Fruit fly (Drosophila melanogaster) whole organism, embryonic: ENCODE results near the gene Myo28B1.

Source experiments
- ATbp ChIP-seq: fragments of 200-800 bp; sonication (Bioruptor generic); optimal IDR thresholded peaks from 2 replicates; lab custom pipeline; 2017; ENCODE audit warnings: missing biosample characterization, mild to moderate bottlenecking, missing genetic modification characterization, missing genetic modification reagents
- B-H1 ChIP-seq: fragments of 200-800 bp; sonication (Bioruptor generic); IDR thresholded peaks from 3 replicates; pipeline ENCODE4 v1.3.6; 2022; ENCODE audit warnings: missing biosample characterization, missing genetic modification characterization
- CG11247 ChIP-seq: fragments of 200-800 bp; sonication (Bioruptor generic); IDR thresholded peaks from 2 replicates; pipeline ENCODE4 v1.3.6; 2022; ENCODE audit warnings: missing biosample characterization, missing genetic modification characterization
- CG11398 ChIP-seq: fragments of 200-800 bp; sonication (Bioruptor generic); optimal IDR thresholded peaks from 2 replicates; lab custom pipeline; 2016; ENCODE audit warnings: missing biosample characterization, missing genetic modification characterization
- CG13287 ChIP-seq: fragments of 200-800 bp; sonication (Bioruptor generic); IDR thresholded peaks from 2 replicates; pipeline ENCODE4 v1.3.6; 2022; ENCODE audit warnings: missing biosample characterization, missing genetic modification characterization; ENCODE audit not compliant: partially characterized antibody
- CG13296 ChIP-seq: fragments of 200-800 bp; sonication (Bioruptor generic); optimal IDR thresholded peaks from 3 replicates; lab custom pipeline; 2018; ENCODE audit warnings: missing biosample characterization, mild to moderate bottlenecking, missing genetic modification characterization
- CG13775 ChIP-seq: fragments of 200-800 bp; sonication (Bioruptor generic); optimal IDR thresholded peaks from 3 replicates; lab custom pipeline; 2017; ENCODE audit warnings: missing biosample characterization, mild to moderate bottlenecking, missing genetic modification characterization
- CG15601 ChIP-seq: fragments of 200-800 bp; sonication (Bioruptor generic); optimal IDR thresholded peaks from 3 replicates; lab custom pipeline; 2019; ENCODE audit warnings: missing biosample characterization, mild to moderate bottlenecking, missing genetic modification characterization, moderate library complexity
- CG1602 ChIP-seq: fragments of 200-800 bp; sonication (Bioruptor generic); optimal IDR thresholded peaks from 3 replicates; lab custom pipeline; 2016; ENCODE audit warnings: missing biosample characterization, missing genetic modification characterization
- CG1647 ChIP-seq: fragments of 200-800 bp; sonication (Bioruptor generic); optimal IDR thresholded peaks from 3 replicates; lab custom pipeline; 2016; ENCODE audit warnings: missing biosample characterization, missing genetic modification characterization
- CG18619 ChIP-seq: fragments of 200-800 bp; sonication (Bioruptor generic); optimal IDR thresholded peaks from 3 replicates; lab custom pipeline; 2017; ENCODE audit warnings: missing biosample characterization, mild to moderate bottlenecking, missing genetic modification characterization
- CG2116 ChIP-seq: fragments of 200-800 bp; sonication (Bioruptor generic); optimal IDR thresholded peaks from 3 replicates; lab custom pipeline; 2018; ENCODE audit warnings: missing biosample characterization, mild to moderate bottlenecking, missing genetic modification characterization
- CG2875 ChIP-seq: fragments of 200-800 bp; sonication (Bioruptor generic); optimal IDR thresholded peaks from 2 replicates; lab custom pipeline; 2017; ENCODE audit warnings: missing biosample characterization, mild to moderate bottlenecking, missing genetic modification characterization, missing genetic modification reagents
- CG42726 ChIP-seq: fragments of 200-800 bp; sonication (Bioruptor generic); IDR thresholded peaks from 2 replicates; pipeline ENCODE4 v1.3.6; 2022; ENCODE audit warnings: missing biosample characterization, missing genetic modification characterization; ENCODE audit not compliant: partially characterized antibody
- CG4360 ChIP-seq: fragments of 200-800 bp; sonication (Bioruptor generic); IDR thresholded peaks from 2 replicates; pipeline ENCODE4 v1.3.6; 2022; ENCODE audit warnings: missing biosample characterization, missing genetic modification characterization
- CG7372 ChIP-seq: fragments of 200-800 bp; sonication (Bioruptor generic); IDR thresholded peaks from 2 replicates; pipeline ENCODE4 v1.3.6; 2022; ENCODE audit warnings: missing biosample characterization, missing genetic modification characterization
- CG9609 ChIP-seq: fragments of 200-800 bp; sonication (Bioruptor generic); optimal IDR thresholded peaks from 3 replicates; lab custom pipeline; 2016; ENCODE audit warnings: missing biosample characterization, missing genetic modification characterization
- CrebB ChIP-seq: fragments of 200-800 bp; sonication (Bioruptor generic); optimal IDR thresholded peaks from 3 replicates; lab custom pipeline; 2018; ENCODE audit warnings: missing biosample characterization, mild to moderate bottlenecking, missing genetic modification characterization
- Fer1 ChIP-seq: fragments of 200-800 bp; sonication (Bioruptor generic); optimal IDR thresholded peaks from 2 replicates; lab custom pipeline; 2017; ENCODE audit warnings: missing biosample characterization, mild to moderate bottlenecking, missing genetic modification characterization
- Fer2 ChIP-seq: fragments of 200-800 bp; sonication (Bioruptor generic); optimal IDR thresholded peaks from 2 replicates; lab custom pipeline; 2018; ENCODE audit warnings: missing biosample characterization, mild to moderate bottlenecking, missing genetic modification characterization, moderate library complexity
- GATAe ChIP-seq: fragments of 200-800 bp; sonication (Bioruptor generic); conservative IDR thresholded peaks from 2 replicates; pipeline ENCODE4 v1.3.6; 2022; ENCODE audit warnings: missing biosample characterization, missing genetic modification characterization
- Hey ChIP-seq: fragments of 200-800 bp; sonication (Bioruptor generic); optimal IDR thresholded peaks from 3 replicates; lab custom pipeline; 2018; ENCODE audit warnings: missing biosample characterization, mild to moderate bottlenecking, missing genetic modification characterization
- Hr39 ChIP-seq: fragments of >200 bp; optimal IDR thresholded peaks from 2 replicates; lab custom pipeline; 2017
- Lhr ChIP-seq: fragments of 200-800 bp; sonication (Bioruptor generic); optimal IDR thresholded peaks from 3 replicates; lab custom pipeline; 2017; ENCODE audit warnings: mild to moderate bottlenecking, missing biosample characterization, missing genetic modification reagents, missing genetic modification characterization
- Lpt ChIP-seq: fragments of >200 bp; optimal IDR thresholded peaks from 2 replicates; lab custom pipeline; 2018; ENCODE audit warnings: missing biosample characterization, missing genetic modification characterization
- MTF-1 ChIP-seq: fragments of 200-800 bp; sonication (Bioruptor generic); optimal IDR thresholded peaks from 2 replicates; lab custom pipeline; 2018; ENCODE audit warnings: missing biosample characterization, mild to moderate bottlenecking, missing genetic modification characterization, borderline replicate concordance
- Myb ChIP-seq: fragments of 200-800 bp; sonication (Bioruptor generic); optimal IDR thresholded peaks from 2 replicates; lab custom pipeline; 2016; ENCODE audit warnings: missing biosample characterization, missing genetic modification characterization
- Opbp ChIP-seq: fragments of 200-800 bp; sonication (Bioruptor generic); IDR thresholded peaks from 3 replicates; pipeline ENCODE4 v1.3.6; 2022; ENCODE audit warnings: missing biosample characterization, missing genetic modification characterization; ENCODE audit not compliant: partially characterized antibody
- Ssrp ChIP-seq: fragments of 200-800 bp; sonication (Bioruptor generic); optimal IDR thresholded peaks from 2 replicates; lab custom pipeline; 2018; ENCODE audit warnings: missing biosample characterization, mild to moderate bottlenecking, missing genetic modification characterization, moderate library complexity
- Stat92E ChIP-seq, 3 experiments: fragments of >200 bp in 2 of 3; fragments of 200-800 bp in 1 of 3; sonication (Bioruptor generic) in 1 of 3; optimal IDR thresholded peaks; 2 replicates each; lab custom pipeline; 2017 to 2019; ENCODE audit warnings: missing biosample characterization in 3 of 3, missing genetic modification characterization in 3 of 3, mild to moderate bottlenecking in 1 of 3, moderate library complexity in 1 of 3
- TFAM ChIP-seq: fragments of 200-800 bp; sonication (Bioruptor generic); optimal IDR thresholded peaks from 2 replicates; lab custom pipeline; 2017; ENCODE audit warnings: missing biosample characterization, missing genetic modification characterization, inconsistent platforms
- Tbp ChIP-seq: fragments of >200 bp; optimal IDR thresholded peaks from 2 replicates; lab custom pipeline; 2018; ENCODE audit warnings: missing biosample characterization, missing genetic modification characterization
- amos ChIP-seq: fragments of 200-800 bp; sonication (Bioruptor generic); IDR thresholded peaks from 2 replicates; pipeline ENCODE4 v1.3.6; 2022; ENCODE audit warnings: missing biosample characterization, missing genetic modification characterization; ENCODE audit not compliant: partially characterized antibody
- ato ChIP-seq: fragments of 200-800 bp; sonication (Bioruptor generic); IDR thresholded peaks from 2 replicates; pipeline ENCODE4 v1.3.6; 2022; ENCODE audit warnings: missing biosample characterization, missing genetic modification characterization; ENCODE audit not compliant: partially characterized antibody
- chinmo ChIP-seq: fragments of 200-800 bp; sonication (Bioruptor generic); IDR thresholded peaks from 4 replicates; pipeline ENCODE4 v1.3.6; 2022; ENCODE audit warnings: missing biosample characterization, missing genetic modification characterization; ENCODE audit not compliant: partially characterized antibody
- cwo ChIP-seq: fragments of 200-800 bp; sonication (Bioruptor generic); optimal IDR thresholded peaks from 3 replicates; lab custom pipeline; 2017; ENCODE audit warnings: missing biosample characterization, missing genetic modification characterization, mild to moderate bottlenecking, moderate library complexity, missing genetic modification reagents
- fd102C ChIP-seq: fragments of 200-800 bp; sonication (Bioruptor generic); optimal IDR thresholded peaks from 2 replicates; lab custom pipeline; 2018; ENCODE audit warnings: missing biosample characterization, mild to moderate bottlenecking, missing genetic modification characterization, moderate library complexity
- gce ChIP-seq: fragments of 200-800 bp; sonication (Bioruptor generic); IDR thresholded peaks from 3 replicates; pipeline ENCODE4 v1.3.6; 2022; ENCODE audit warnings: missing biosample characterization, missing genetic modification characterization
- gcm2 ChIP-seq: fragments of 200-800 bp; sonication (Bioruptor generic); optimal IDR thresholded peaks from 2 replicates; lab custom pipeline; 2016; ENCODE audit warnings: missing biosample characterization, missing genetic modification characterization
- jumu ChIP-seq: fragments of 200-800 bp; sonication (Bioruptor generic); optimal IDR thresholded peaks from 3 replicates; lab custom pipeline; 2016; ENCODE audit warnings: missing biosample characterization, missing genetic modification characterization
- lov ChIP-seq, 2 experiments: fragments of 200-800 bp in 1 of 2; fragments of >200 bp in 1 of 2; sonication (Bioruptor generic) in 1 of 2; IDR thresholded peaks in 1 of 2; optimal IDR thresholded peaks in 1 of 2; 2 replicates in 1 of 2; 3 replicates in 1 of 2; pipeline versions ENCODE4 v1.3.6 to Lab custom; 2017 to 2022; ENCODE audit warnings: missing biosample characterization in 1 of 2, missing genetic modification characterization in 1 of 2
- mirr ChIP-seq: fragments of 200-800 bp; sonication (Bioruptor generic); optimal IDR thresholded peaks from 3 replicates; lab custom pipeline; 2018; ENCODE audit warnings: missing biosample characterization, mild to moderate bottlenecking, missing genetic modification characterization
- nerfin-2 ChIP-seq: fragments of 200-800 bp; sonication (Bioruptor generic); IDR thresholded peaks from 2 replicates; pipeline ENCODE4 v1.3.6; 2022; ENCODE audit warnings: missing biosample characterization, missing genetic modification characterization; ENCODE audit not compliant: partially characterized antibody
- oc ChIP-seq: fragments of 200-800 bp; sonication (Bioruptor generic); optimal IDR thresholded peaks from 2 replicates; lab custom pipeline; 2018; ENCODE audit warnings: missing biosample characterization, mild to moderate bottlenecking, missing genetic modification characterization, moderate library complexity
- odd ChIP-seq: fragments of 200-800 bp; sonication (Bioruptor generic); optimal IDR thresholded peaks from 2 replicates; lab custom pipeline; 2017; ENCODE audit warnings: missing biosample characterization, mild to moderate bottlenecking, missing genetic modification characterization
- pzg ChIP-seq: fragments of 200-800 bp; sonication (Bioruptor generic); optimal IDR thresholded peaks from 3 replicates; lab custom pipeline; 2018; ENCODE audit warnings: missing biosample characterization, mild to moderate bottlenecking, missing genetic modification characterization, moderate library complexity
- run ChIP-seq: fragments of 200-800 bp; sonication (Bioruptor generic); optimal IDR thresholded peaks from 3 replicates; lab custom pipeline; 2018; ENCODE audit warnings: missing biosample characterization, mild to moderate bottlenecking, missing genetic modification characterization
- sd ChIP-seq: fragments of 200-800 bp; sonication (Bioruptor generic); optimal IDR thresholded peaks from 3 replicates; lab custom pipeline; 2018; ENCODE audit warnings: missing biosample characterization, mild to moderate bottlenecking, missing genetic modification characterization, moderate library complexity
- usp ChIP-seq: fragments of >200 bp; optimal IDR thresholded peaks from 2 replicates; lab custom pipeline; 2017; ENCODE audit warnings: missing biosample characterization, missing genetic modification characterization
- vnd ChIP-seq: fragments of 200-800 bp; sonication (Bioruptor generic); IDR thresholded peaks from 3 replicates; pipeline ENCODE4 v1.3.6; 2022; ENCODE audit warnings: missing biosample characterization, missing genetic modification characterization; ENCODE audit not compliant: partially characterized antibody

Myo28B1 gene

dm6 chr2L:7685290-7685689 lies 19.4 kb downstream of the Myo28B1 start (continued):
- no peak for TF ChIP-seq CG42726 (GFP tag; lab: Robert Waterston, UW)
- no peak for TF ChIP-seq Myb (GFP tag; lab: Kevin White, UChicago)
- no peak for TF ChIP-seq CG15601 (tag; lab: Kevin White, UChicago)
- no peak for TF ChIP-seq fd102C (GFP tag; lab: Kevin White, UChicago)
- TF ChIP-seq Ssrp = no peak
- no peak for TF ChIP-seq Opbp (GFP tag; lab: Robert Waterston, UW)
- TF ChIP-seq sd (tag; lab: Kevin White, UChicago) = peak; percentile 97
- no peak for TF ChIP-seq lov (optimal IDR thresholded peaks at IDR 0.05; lab: Kevin White, UChicago)
- no peak for TF ChIP-seq lov (GFP tag; IDR thresholded peaks at IDR 0.05; lab: Robert Waterston, UW)
- TF ChIP-seq CG11398 (GFP tag; lab: Kevin White, UChicago) = no peak
- TF ChIP-seq vnd (GFP tag; lab: Robert Waterston, UW) = 0 out of 3 replicates have a peak, but pooled peaks have one; percentile 32
- TF ChIP-seq CG1647 (GFP tag; lab: Kevin White, UChicago) = no peak
- TF ChIP-seq CG9609 (GFP tag; lab: Kevin White, UChicago) = no peak
- TF ChIP-seq amos (GFP tag; lab: Robert Waterston, UW) = no peak
- TF ChIP-seq Tbp (GFP tag; lab: Kevin White, UChicago) = no peak
- no peak for TF ChIP-seq ATbp (GFP tag; lab: Kevin White, UChicago)
- TF ChIP-seq odd (GFP tag; lab: Kevin White, UChicago) = no peak
- TF ChIP-seq CG4360 = no peak
- TF ChIP-seq TFAM = no peak
- TF ChIP-seq pzg (GFP tag; lab: Kevin White, UChicago) = no peak
- TF ChIP-seq Hey (tag; lab: Kevin White, UChicago) = peak; percentile 36
- TF ChIP-seq CG1602 (GFP tag; lab: Kevin White, UChicago) = no peak
- peak; percentile 79; the same call in 1 of the 4 replicates for TF ChIP-seq chinmo (GFP tag; lab: Robert Waterston, UW)
- no peak for TF ChIP-seq usp (GFP tag; lab: Kevin White, UChicago)
- TF ChIP-seq gcm2 (GFP tag; lab: Kevin White, UChicago) = no peak
- TF ChIP-seq CG11247 = no peak
- TF ChIP-seq GATAe (GFP tag; lab: Robert Waterston, UW) = peak; percentile 57; the same call in 1 of the 2 replicates
- TF ChIP-seq CrebB = no peak
- TF ChIP-seq Hr39 (lab: Kevin White, UChicago) = no peak
- TF ChIP-seq MTF-1 (GFP tag; lab: Kevin White, UChicago) = no peak
- no peak for TF ChIP-seq Lhr
- TF ChIP-seq jumu (GFP tag; lab: Kevin White, UChicago) = no peak
- no peak for TF ChIP-seq gce (GFP tag; lab: Robert Waterston, UW)
- TF ChIP-seq CG7372 (GFP tag; lab: Robert Waterston, UW) = no peak
- TF ChIP-seq CG13775 (GFP tag; lab: Kevin White, UChicago) = no peak
- TF ChIP-seq B-H1 (GFP tag; lab: Robert Waterston, UW) = no peak
- peak; percentile 96 for TF ChIP-seq mirr (GFP tag; lab: Kevin White, UChicago)
- TF ChIP-seq Stat92E (GFP tag; optimal IDR thresholded peaks at IDR 0.05; lab: Kevin White, UChicago) = no peak
- no peak for TF ChIP-seq CG2116
- no peak for TF ChIP-seq ato (GFP tag; lab: Robert Waterston, UW)
- no peak for TF ChIP-seq CG2875 (GFP tag; lab: Kevin White, UChicago)
- TF ChIP-seq CG18619 = no peak
- TF ChIP-seq run (tag; lab: Kevin White, UChicago) = no peak
- TF ChIP-seq nerfin-2 = no peak
- TF ChIP-seq oc (tag; lab: Kevin White, UChicago) = no peak
- peak; percentile 38 for TF ChIP-seq CG13296
- no peak for TF ChIP-seq Lpt (GFP tag; lab: Kevin White, UChicago)
- TF ChIP-seq Fer2 (tag; lab: Kevin White, UChicago) = no peak
- TF ChIP-seq cwo (GFP tag; lab: Kevin White, UChicago) = peak; percentile 23
- no peak for TF ChIP-seq CG13287 (GFP tag; lab: Robert Waterston, UW)
- no peak for TF ChIP-seq Fer1 (GFP tag; lab: Kevin White, UChicago)
